Worm (Caenorhabditis elegans) whole organism, young adult: ENCODE measurements around the gene F42A8.1.
A peak's percentile ranks its signal among the peaks of the same experiment; 100 is the strongest.

Source experiments
- F10E7.11 ChIP-seq: sonication (generic microtip); optimal IDR thresholded peaks from 2 replicates; lab custom pipeline; 2017; ENCODE audit warnings: mild to moderate bottlenecking, missing genetic modification characterization, moderate library complexity, missing compliant biosample characterization
- F23B12.7 ChIP-seq: sonication (generic microtip); optimal IDR thresholded peaks from 2 replicates; lab custom pipeline; 2017; ENCODE audit warnings: missing genetic modification characterization, mild to moderate bottlenecking, missing compliant biosample characterization, antibody characterized with exemption, moderate library complexity; ENCODE audit not compliant: insufficient read depth
- F33H1.4 ChIP-seq: fragments of 200-800 bp; sonication (Bioruptor generic); IDR thresholded peaks from 2 replicates; pipeline ENCODE4 v1.3.6; 2022; ENCODE audit warnings: missing genetic modification reagents, missing genetic modification characterization, missing compliant biosample characterization
- F39B2.1 ChIP-seq: fragments of 200-800 bp; sonication (Bioruptor generic); IDR thresholded peaks from 2 replicates; pipeline ENCODE4 v1.3.6; 2022; ENCODE audit warnings: missing genetic modification reagents, missing genetic modification characterization, missing compliant biosample characterization
- F49E8.2 ChIP-seq: sonication (generic microtip); optimal IDR thresholded peaks from 3 replicates; lab custom pipeline; 2017; ENCODE audit warnings: missing genetic modification characterization, mild to moderate bottlenecking, missing compliant biosample characterization, antibody characterized with exemption, moderate library complexity; ENCODE audit not compliant: insufficient read depth
- F52B5.7 ChIP-seq: sonication (generic microtip); optimal IDR thresholded peaks from 2 replicates; lab custom pipeline; 2016; ENCODE audit warnings: mild to moderate bottlenecking, missing genetic modification characterization, missing compliant biosample characterization
- ZK185.1 ChIP-seq: sonication (generic microtip); optimal IDR thresholded peaks from 2 replicates; lab custom pipeline; 2016; ENCODE audit warnings: mild to moderate bottlenecking, missing genetic modification characterization, missing compliant biosample characterization; ENCODE audit not compliant: poor library complexity, severe bottlenecking
- attf-6 ChIP-seq: fragments of 200-800 bp; sonication (Bioruptor generic); IDR thresholded peaks from 2 replicates; pipeline ENCODE4 v1.3.6; 2022; ENCODE audit warnings: missing genetic modification reagents, missing genetic modification characterization, missing compliant biosample characterization
- bed-1 ChIP-seq: fragments of 200-800 bp; sonication (Bioruptor generic); IDR thresholded peaks from 2 replicates; pipeline ENCODE4 v1.3.6; 2022; ENCODE audit warnings: missing genetic modification reagents, missing genetic modification characterization, missing compliant biosample characterization
- bed-2 ChIP-seq: fragments of 200-800 bp; sonication (Bioruptor generic); IDR thresholded peaks from 2 replicates; pipeline ENCODE4 v1.3.6; 2022; ENCODE audit warnings: missing genetic modification reagents, missing genetic modification characterization, missing compliant biosample characterization
- ccch-3 ChIP-seq: fragments of 200-800 bp; sonication (Bioruptor generic); optimal IDR thresholded peaks from 2 replicates; lab custom pipeline; 2018; ENCODE audit warnings: mild to moderate bottlenecking, missing genetic modification characterization, missing compliant biosample characterization
- cebp-2 ChIP-seq: fragments of 200-800 bp; sonication (Bioruptor generic); IDR thresholded peaks from 2 replicates; pipeline ENCODE4 v1.3.6; 2022; ENCODE audit warnings: missing genetic modification characterization, missing compliant biosample characterization
- ceh-27 ChIP-seq: fragments of 200-800 bp; sonication (Bioruptor generic); optimal IDR thresholded peaks from 2 replicates; lab custom pipeline; 2018; ENCODE audit warnings: mild to moderate bottlenecking, missing genetic modification characterization, moderate library complexity, missing compliant biosample characterization
- ceh-58 ChIP-seq: fragments of 200-800 bp; sonication (Bioruptor generic); IDR thresholded peaks from 2 replicates; pipeline ENCODE4 v1.3.6; 2022; ENCODE audit warnings: missing genetic modification characterization, missing compliant biosample characterization
- ceh-79 ChIP-seq: sonication (generic microtip); optimal IDR thresholded peaks from 2 replicates; lab custom pipeline; 2017; ENCODE audit warnings: mild to moderate bottlenecking, missing genetic modification characterization, missing compliant biosample characterization
- ceh-91 ChIP-seq: fragments of 200-800 bp; sonication (Bioruptor generic); IDR thresholded peaks from 2 replicates; pipeline ENCODE4 v1.3.6; 2022; ENCODE audit warnings: missing genetic modification reagents, missing genetic modification characterization, missing compliant biosample characterization
- die-1 ChIP-seq: sonication (generic microtip); optimal IDR thresholded peaks from 2 replicates; lab custom pipeline; 2016; ENCODE audit warnings: missing genotype, mild to moderate bottlenecking, missing genetic modification characterization, missing compliant biosample characterization
- efl-1 ChIP-seq: fragments of 150-350 bp; optimal IDR thresholded peaks from 2 replicates; lab custom pipeline; 2014; ENCODE audit warnings: missing biosample characterization, missing genetic modification reagents, missing genetic modification characterization
- fkh-3 ChIP-seq: sonication (generic microtip); optimal IDR thresholded peaks from 2 replicates; lab custom pipeline; 2016; ENCODE audit warnings: mild to moderate bottlenecking, missing genetic modification characterization, missing compliant biosample characterization
- hlh-26 ChIP-seq: fragments of 200-800 bp; sonication (Bioruptor generic); conservative IDR thresholded peaks from 2 replicates; pipeline ENCODE4 v1.3.6; 2022; ENCODE audit warnings: missing genetic modification reagents, missing genetic modification characterization, missing compliant biosample characterization
- hmg-1.2 ChIP-seq: fragments of 200-800 bp; sonication (Bioruptor generic); IDR thresholded peaks from 2 replicates; pipeline ENCODE4 v1.3.6; 2022; ENCODE audit warnings: missing genetic modification reagents, missing genetic modification characterization, missing compliant biosample characterization
- hrde-1 ChIP-seq: sonication (generic microtip); optimal IDR thresholded peaks from 2 replicates; lab custom pipeline; 2016; ENCODE audit warnings: missing genetic modification characterization, mild to moderate bottlenecking, missing compliant biosample characterization, moderate library complexity, missing genotype, missing genetic modification reagents, borderline replicate concordance
- lin-35 ChIP-seq, 3 experiments: fragments of 150-350 bp in 2 of 3; sonication (generic microtip) in 1 of 3; optimal IDR thresholded peaks; 2 replicates each; lab custom pipeline; 2014 to 2018; ENCODE audit warnings: missing biosample characterization in 3 of 3, missing genetic modification characterization in 3 of 3, missing genetic modification reagents in 3 of 3
- madf-8 ChIP-seq: fragments of 200-800 bp; sonication (Bioruptor generic); conservative IDR thresholded peaks from 2 replicates; pipeline ENCODE4 v1.3.6; 2022; ENCODE audit warnings: missing genetic modification reagents, missing genetic modification characterization, missing compliant biosample characterization
- nfya-2 ChIP-seq: fragments of 200-800 bp; sonication (Bioruptor generic); IDR thresholded peaks from 2 replicates; pipeline ENCODE4 v1.3.6; 2022; ENCODE audit warnings: missing genetic modification reagents, missing genetic modification characterization, missing compliant biosample characterization
- nfyb-1 ChIP-seq: fragments of 200-800 bp; sonication (Bioruptor generic); IDR thresholded peaks from 2 replicates; pipeline ENCODE4 v1.3.6; 2022; ENCODE audit warnings: missing genetic modification reagents, missing genetic modification characterization, missing compliant biosample characterization
- sdz-38 ChIP-seq: sonication (generic microtip); optimal IDR thresholded peaks from 2 replicates; lab custom pipeline; 2016; ENCODE audit warnings: missing genotype, missing genetic modification characterization, missing compliant biosample characterization
- snpc-1.3 ChIP-seq: sonication (generic microtip); optimal IDR thresholded peaks from 2 replicates; lab custom pipeline; 2017; ENCODE audit warnings: missing genetic modification characterization, mild to moderate bottlenecking, missing compliant biosample characterization, antibody characterized with exemption, moderate library complexity, missing genotype, missing genetic modification reagents; ENCODE audit not compliant: insufficient read depth
- snpc-4 ChIP-seq, 5 experiments: fragments of 150-350 bp in 1 of 5; sonication (generic microtip) in 4 of 5; optimal IDR thresholded peaks; 2 replicates each; lab custom pipeline; 2014 to 2018; ENCODE audit warnings: missing genetic modification characterization in 5 of 5, missing biosample characterization in 3 of 5, antibody characterized with exemption in 2 of 5, mild to moderate bottlenecking in 2 of 5, missing compliant biosample characterization in 2 of 5, missing genotype in 2 of 5, moderate library complexity in 2 of 5, missing genetic modification reagents in 1 of 5
- xnd-1 ChIP-seq: sonication (generic microtip); optimal IDR thresholded peaks from 2 replicates; lab custom pipeline; 2016; ENCODE audit warnings: missing genotype, missing genetic modification reagents, missing genetic modification characterization, missing compliant biosample characterization
- ztf-22 ChIP-seq: fragments of 200-800 bp; sonication (Bioruptor generic); optimal IDR thresholded peaks from 2 replicates; lab custom pipeline; 2018; ENCODE audit warnings: mild to moderate bottlenecking, missing genetic modification characterization, moderate library complexity, missing compliant biosample characterization
- ztf-3 ChIP-seq: fragments of 200-800 bp; sonication (Bioruptor generic); optimal IDR thresholded peaks from 2 replicates; lab custom pipeline; 2018; ENCODE audit warnings: mild to moderate bottlenecking, missing genetic modification characterization, missing compliant biosample characterization

The F42A8.1 gene

ce11 chrII:9319058-9319915 lies 27.1 kb downstream of the F42A8.1 start, which contains the start of the genes csa-1 and wdfy-2 (continued):
- TF ChIP-seq ztf-3 (GFP tag; lab: Kevin White, UChicago) (no peak), F49E8.2 (tag; lab: Kevin White, UChicago) (no peak), nfyb-1 (GFP tag; lab: Robert Waterston, UW) (no peak), snpc-1.3 (peak; percentile 4), madf-8 (peak; percentile 85)
- TF ChIP-seq, all 124 proteins: peak for 7

ce11 chrII:9316801-9317200 lies 29.6 kb downstream of the F42A8.1 start:
- no peak for TF ChIP-seq F23B12.7 (tag; lab: Kevin White, UChicago)
- no peak for TF ChIP-seq sdz-38 (tag; lab: Kevin White, UChicago)
- no peak for TF ChIP-seq ceh-27
- TF ChIP-seq cebp-2 = no peak

ce11 chrII:9315692-9316091 lies 30.7 kb downstream of the F42A8.1 start:
- TF ChIP-seq ceh-91 (GFP tag; lab: Robert Waterston, UW) (no peak), hrde-1 (tag; lab: Kevin White, UChicago) (no peak), efl-1 (GFP tag; lab: Kevin White, UChicago) (no peak), snpc-4 (GFP tag; optimal IDR thresholded peaks at IDR 0.05; lab: Kevin White, UChicago) (no peak), snpc-4 (tag; optimal IDR thresholded peaks at IDR 0.05; lab: Kevin White, UChicago) (no peak), hmg-1.2 (GFP tag; lab: Robert Waterston, UW) (peak; percentile 21; the same call in 1 of the 2 replicates)

- TF ChIP-seq lin-35 (GFP tag; optimal IDR thresholded peaks at IDR 0.05; lab: Kevin White, UChicago) (no peak), xnd-1 (tag; lab: Kevin White, UChicago) (no peak)
These were observed 31.7 kb downstream of the F42A8.1 start for ce11 chrII:9314733-9315132.

- TF ChIP-seq attf-6 (no peak), ccch-3 (GFP tag; lab: Kevin White, UChicago) (no peak), nfya-2 (GFP tag; lab: Robert Waterston, UW) (no peak), die-1 (tag; lab: Kevin White, UChicago) (no peak), ZK185.1 (tag; lab: Kevin White, UChicago) (no peak), F10E7.11 (tag; lab: Kevin White, UChicago) (no peak), ceh-79 (tag; lab: Kevin White, UChicago) (no peak), F39B2.1 (GFP tag; lab: Robert Waterston, UW) (no peak), ceh-58 (GFP tag; lab: Robert Waterston, UW) (no peak), F33H1.4 (GFP tag; lab: Robert Waterston, UW) (no peak), ztf-22 (GFP tag; lab: Kevin White, UChicago) (no peak)
These were observed 33.1 kb downstream of the F42A8.1 start for ce11 chrII:9313335-9313734.

- TF ChIP-seq ceh-27 (peak; percentile 69), fkh-3 (no peak), bed-1 (GFP tag; lab: Robert Waterston, UW) (no peak), F52B5.7 (no peak), bed-2 (GFP tag; lab: Robert Waterston, UW) (no peak), hlh-26 (GFP tag; lab: Robert Waterston, UW) (no peak)
These were observed 34.7 kb downstream of the F42A8.1 start for ce11 chrII:9311702-9312101.
